Fruit fly (Drosophila melanogaster) whole organism, embryonic: ENCODE measurements around the gene CG31249.

Experiments used
- Abd-B ChIP-seq: fragments of 200-800 bp; sonication (Bioruptor generic); optimal IDR thresholded peaks from 2 replicates; lab custom pipeline; 2018; ENCODE audit warnings: missing biosample characterization, mild to moderate bottlenecking, missing genetic modification characterization, moderate library complexity
- Ada2b ChIP-seq: fragments of 200-800 bp; sonication (Bioruptor generic); IDR thresholded peaks from 2 replicates; pipeline ENCODE4 v1.3.6; 2022; ENCODE audit warnings: missing biosample characterization, missing genetic modification characterization
- Aef1 ChIP-seq: fragments of 200-800 bp; sonication (Bioruptor generic); IDR thresholded peaks from 3 replicates; pipeline ENCODE4 v1.3.6; 2022; ENCODE audit warnings: missing biosample characterization, missing genetic modification characterization
- CG10274 ChIP-seq: fragments of 200-800 bp; sonication (Bioruptor generic); optimal IDR thresholded peaks from 3 replicates; lab custom pipeline; 2017; ENCODE audit warnings: missing biosample characterization, mild to moderate bottlenecking, missing genetic modification characterization
- CG11085 ChIP-seq: fragments of 200-800 bp; sonication (Bioruptor generic); IDR thresholded peaks from 2 replicates; pipeline ENCODE4 v1.3.6; 2022; ENCODE audit warnings: missing biosample characterization, missing genetic modification characterization
- CG12219 ChIP-seq: fragments of 200-800 bp; sonication (Bioruptor generic); optimal IDR thresholded peaks from 3 replicates; lab custom pipeline; 2018; ENCODE audit warnings: missing biosample characterization, mild to moderate bottlenecking, missing genetic modification characterization
- CG13123 ChIP-seq: fragments of 200-800 bp; sonication (Bioruptor generic); optimal IDR thresholded peaks from 2 replicates; lab custom pipeline; 2016; ENCODE audit warnings: missing biosample characterization, missing genetic modification characterization
- CG15011 ChIP-seq: fragments of 200-800 bp; sonication (Bioruptor generic); optimal IDR thresholded peaks from 3 replicates; lab custom pipeline; 2018; ENCODE audit warnings: missing biosample characterization, mild to moderate bottlenecking, missing genetic modification characterization
- CG16815 ChIP-seq: fragments of 200-800 bp; sonication (Bioruptor generic); optimal IDR thresholded peaks from 3 replicates; lab custom pipeline; 2017; ENCODE audit warnings: missing biosample characterization, mild to moderate bottlenecking, missing genetic modification characterization
- CG17359 ChIP-seq: fragments of 200-800 bp; sonication (Bioruptor generic); optimal IDR thresholded peaks from 3 replicates; lab custom pipeline; 2018; ENCODE audit warnings: missing biosample characterization, mild to moderate bottlenecking, missing genetic modification characterization, moderate library complexity
- CG18619 ChIP-seq: fragments of 200-800 bp; sonication (Bioruptor generic); optimal IDR thresholded peaks from 3 replicates; lab custom pipeline; 2017; ENCODE audit warnings: missing biosample characterization, mild to moderate bottlenecking, missing genetic modification characterization
- CG31441 ChIP-seq: fragments of 200-800 bp; sonication (Bioruptor generic); IDR thresholded peaks from 2 replicates; pipeline ENCODE4 v1.3.6; 2022; ENCODE audit warnings: missing biosample characterization, missing genetic modification characterization
- CG5245 ChIP-seq: fragments of 200-800 bp; sonication (Bioruptor generic); optimal IDR thresholded peaks from 3 replicates; lab custom pipeline; 2016; ENCODE audit warnings: missing biosample characterization, missing genetic modification characterization
- CG5953 ChIP-seq: fragments of 200-800 bp; sonication (Bioruptor generic); IDR thresholded peaks from 2 replicates; pipeline ENCODE4 v1.3.6; 2022; ENCODE audit warnings: missing biosample characterization, missing genetic modification characterization
- CG6654 ChIP-seq: fragments of 200-800 bp; sonication (Bioruptor generic); optimal IDR thresholded peaks from 2 replicates; lab custom pipeline; 2017; ENCODE audit warnings: missing biosample characterization, mild to moderate bottlenecking, missing genetic modification characterization
- CG6854 ChIP-seq: fragments of 200-800 bp; sonication (Bioruptor generic); optimal IDR thresholded peaks from 3 replicates; lab custom pipeline; 2017; ENCODE audit warnings: missing biosample characterization, mild to moderate bottlenecking, missing genetic modification characterization
- CG7372 ChIP-seq: fragments of 200-800 bp; sonication (Bioruptor generic); IDR thresholded peaks from 2 replicates; pipeline ENCODE4 v1.3.6; 2022; ENCODE audit warnings: missing biosample characterization, missing genetic modification characterization
- CG9797 ChIP-seq: fragments of 200-800 bp; sonication (Bioruptor generic); optimal IDR thresholded peaks from 3 replicates; lab custom pipeline; 2018; ENCODE audit warnings: missing biosample characterization, mild to moderate bottlenecking, missing genetic modification characterization
- CG9876 ChIP-seq: fragments of 200-800 bp; sonication (Bioruptor generic); optimal IDR thresholded peaks from 2 replicates; lab custom pipeline; 2016; ENCODE audit warnings: missing biosample characterization, missing genetic modification characterization
- D ChIP-seq, 2 experiments: fragments of 200-800 bp in 1 of 2; fragments of >200 bp in 1 of 2; sonication (Bioruptor generic) in 1 of 2; optimal IDR thresholded peaks; 2 replicates in 1 of 2; 3 replicates in 1 of 2; lab custom pipeline; 2017; ENCODE audit warnings: mild to moderate bottlenecking in 1 of 2, missing biosample characterization in 1 of 2, missing genetic modification characterization in 1 of 2, missing genetic modification reagents in 1 of 2
- E2f2 ChIP-seq: fragments of 200-800 bp; sonication (Bioruptor generic); IDR thresholded peaks from 2 replicates; pipeline ENCODE4 v1.3.6; 2022; ENCODE audit warnings: missing biosample characterization, missing genetic modification characterization
- Fer1 ChIP-seq: fragments of 200-800 bp; sonication (Bioruptor generic); optimal IDR thresholded peaks from 2 replicates; lab custom pipeline; 2017; ENCODE audit warnings: missing biosample characterization, mild to moderate bottlenecking, missing genetic modification characterization
- HLH54F ChIP-seq: fragments of 200-800 bp; sonication (Bioruptor generic); optimal IDR thresholded peaks from 3 replicates; lab custom pipeline; 2016; ENCODE audit warnings: missing biosample characterization, missing genetic modification characterization
- Jarid2 ChIP-seq: fragments of 200-800 bp; sonication (Bioruptor generic); optimal IDR thresholded peaks from 3 replicates; lab custom pipeline; 2017; ENCODE audit warnings: mild to moderate bottlenecking, missing biosample characterization, missing genetic modification reagents, missing genetic modification characterization
- Lhr ChIP-seq: fragments of 200-800 bp; sonication (Bioruptor generic); optimal IDR thresholded peaks from 3 replicates; lab custom pipeline; 2017; ENCODE audit warnings: mild to moderate bottlenecking, missing biosample characterization, missing genetic modification reagents, missing genetic modification characterization
- Max ChIP-seq: fragments of 200-800 bp; sonication (Bioruptor generic); optimal IDR thresholded peaks from 2 replicates; lab custom pipeline; 2016; ENCODE audit warnings: missing biosample characterization, mild to moderate bottlenecking, missing genetic modification characterization
- Nf-YB ChIP-seq: fragments of 200-800 bp; sonication (Bioruptor generic); optimal IDR thresholded peaks from 3 replicates; lab custom pipeline; 2019; ENCODE audit warnings: missing biosample characterization, mild to moderate bottlenecking, missing genetic modification characterization, moderate library complexity
- Tbp ChIP-seq: fragments of >200 bp; optimal IDR thresholded peaks from 2 replicates; lab custom pipeline; 2018; ENCODE audit warnings: missing biosample characterization, missing genetic modification characterization
- Xbp1 ChIP-seq: fragments of 200-800 bp; sonication (Bioruptor generic); optimal IDR thresholded peaks from 3 replicates; lab custom pipeline; 2016; ENCODE audit warnings: missing biosample characterization, mild to moderate bottlenecking, missing genetic modification characterization
- ash1 ChIP-seq: fragments of 200-800 bp; sonication (Bioruptor generic); optimal IDR thresholded peaks from 2 replicates; lab custom pipeline; 2018; ENCODE audit warnings: missing biosample characterization, mild to moderate bottlenecking, missing genetic modification characterization
- cato ChIP-seq: fragments of 200-800 bp; sonication (Bioruptor generic); optimal IDR thresholded peaks from 2 replicates; lab custom pipeline; 2016; ENCODE audit warnings: missing biosample characterization, missing genetic modification characterization, borderline replicate concordance
- caup ChIP-seq: fragments of 200-800 bp; sonication (Bioruptor generic); optimal IDR thresholded peaks from 3 replicates; lab custom pipeline; 2017; ENCODE audit warnings: missing biosample characterization, mild to moderate bottlenecking, missing genetic modification characterization, moderate library complexity; ENCODE audit not compliant: severe bottlenecking
- crc ChIP-seq: fragments of 200-800 bp; sonication (Bioruptor generic); optimal IDR thresholded peaks from 2 replicates; lab custom pipeline; 2016; ENCODE audit warnings: missing biosample characterization, missing genetic modification characterization
- disco-r ChIP-seq: fragments of 200-800 bp; sonication (Bioruptor generic); optimal IDR thresholded peaks from 2 replicates; lab custom pipeline; 2016; ENCODE audit warnings: missing biosample characterization, missing genetic modification characterization
- dpn ChIP-seq, 2 experiments: fragments of 200-800 bp; sonication (Bioruptor generic); optimal IDR thresholded peaks; 3 replicates each; lab custom pipeline; 2016; ENCODE audit warnings: missing biosample characterization in 2 of 2, missing genetic modification characterization in 2 of 2
- fd3F ChIP-seq: fragments of 200-800 bp; sonication (Bioruptor generic); optimal IDR thresholded peaks from 2 replicates; lab custom pipeline; 2018; ENCODE audit warnings: missing biosample characterization, mild to moderate bottlenecking, missing genetic modification characterization, moderate library complexity
- lab ChIP-seq: fragments of 200-800 bp; sonication (Bioruptor generic); optimal IDR thresholded peaks from 3 replicates; lab custom pipeline; 2017; ENCODE audit warnings: missing biosample characterization, missing genetic modification characterization, mild to moderate bottlenecking, moderate library complexity, missing genetic modification reagents
- mld ChIP-seq: fragments of 200-800 bp; sonication (Bioruptor generic); IDR thresholded peaks from 3 replicates; pipeline ENCODE4 v1.3.6; 2022; ENCODE audit warnings: missing biosample characterization, missing genetic modification characterization; ENCODE audit not compliant: partially characterized antibody
- nmo ChIP-seq: fragments of 200-800 bp; sonication (Bioruptor generic); optimal IDR thresholded peaks from 2 replicates; lab custom pipeline; 2018; ENCODE audit warnings: missing biosample characterization, mild to moderate bottlenecking, missing genetic modification characterization, moderate library complexity
- org-1 ChIP-seq: fragments of 200-800 bp; sonication (Bioruptor generic); optimal IDR thresholded peaks from 2 replicates; lab custom pipeline; 2017; ENCODE audit warnings: missing biosample characterization, missing genetic modification characterization
- psq ChIP-seq: fragments of 200-800 bp; sonication (Bioruptor generic); optimal IDR thresholded peaks from 2 replicates; lab custom pipeline; 2017; ENCODE audit warnings: missing biosample characterization, missing genetic modification characterization
- sd ChIP-seq: fragments of 200-800 bp; sonication (Bioruptor generic); optimal IDR thresholded peaks from 3 replicates; lab custom pipeline; 2018; ENCODE audit warnings: missing biosample characterization, mild to moderate bottlenecking, missing genetic modification characterization, moderate library complexity
- sisA ChIP-seq: fragments of 200-800 bp; sonication (Bioruptor generic); IDR thresholded peaks from 2 replicates; pipeline ENCODE4 v1.3.6; 2022; ENCODE audit warnings: missing biosample characterization, missing genetic modification characterization
- so ChIP-seq: fragments of 200-800 bp; sonication (Bioruptor generic); IDR thresholded peaks from 3 replicates; pipeline ENCODE4 v1.3.6; 2022; ENCODE audit warnings: missing biosample characterization, missing genetic modification characterization
- stc ChIP-seq: fragments of 200-800 bp; sonication (Bioruptor generic); IDR thresholded peaks from 2 replicates; pipeline ENCODE4 v1.3.6; 2022; ENCODE audit warnings: missing biosample characterization, missing genetic modification characterization
- sug ChIP-seq: fragments of 200-800 bp; optimal IDR thresholded peaks from 2 replicates; lab custom pipeline; 2019; ENCODE audit warnings: missing biosample characterization, mild to moderate bottlenecking, missing genetic modification characterization, moderate library complexity
- tap ChIP-seq: fragments of 200-800 bp; optimal IDR thresholded peaks from 3 replicates; lab custom pipeline; 2019; ENCODE audit warnings: missing biosample characterization, mild to moderate bottlenecking, missing genetic modification characterization, moderate library complexity
- vnd ChIP-seq: fragments of 200-800 bp; sonication (Bioruptor generic); IDR thresholded peaks from 3 replicates; pipeline ENCODE4 v1.3.6; 2022; ENCODE audit warnings: missing biosample characterization, missing genetic modification characterization; ENCODE audit not compliant: partially characterized antibody
- wek ChIP-seq: fragments of 200-800 bp; sonication (Bioruptor generic); optimal IDR thresholded peaks from 3 replicates; lab custom pipeline; 2018; ENCODE audit warnings: missing biosample characterization, mild to moderate bottlenecking, missing genetic modification characterization, moderate library complexity

CG31249 gene

dm6 chr3R:17716858-17717596, 30.2 kb upstream of the CG31249 start (continued):
- TF ChIP-seq ash1 (peak; percentile 27), CG9797 (no peak), CG17359 (no peak), E2f2 (no peak), Aef1 (GFP tag; lab: Robert Waterston, UW) (no peak), stc (no peak), CG13123 (GFP tag; lab: Kevin White, UChicago) (no peak), CG5953 (no peak), CG10274 (no peak), Jarid2 (no peak), lab (GFP tag; lab: Kevin White, UChicago) (peak; percentile 62), mld (GFP tag; lab: Robert Waterston, UW) (no peak), org-1 (GFP tag; lab: Kevin White, UChicago) (no peak), Max (peak; percentile 22), CG31441 (no peak), wek (peak; percentile 9), dpn (GFP tag; optimal IDR thresholded peaks at IDR 0.05; lab: Kevin White, UChicago) (no peak), Nf-YB (GFP tag; lab: Kevin White, UChicago) (peak; percentile 31), Fer1 (GFP tag; lab: Kevin White, UChicago) (peak; percentile 67), so (GFP tag; lab: Robert Waterston, UW) (no peak), nmo (peak; percentile 6), disco-r (GFP tag; lab: Kevin White, UChicago) (no peak), CG7372 (GFP tag; lab: Robert Waterston, UW) (no peak), sd (tag; lab: Kevin White, UChicago) (peak; percentile 38), caup (GFP tag; lab: Kevin White, UChicago) (peak; percentile 46), Lhr (GFP tag; lab: Kevin White, UChicago) (no peak), sisA (no peak), sug (peak; percentile 40), Tbp (GFP tag; lab: Kevin White, UChicago) (no peak), D (optimal IDR thresholded peaks at IDR 0.05; lab: Kevin White, UChicago) (no peak), D (GFP tag; optimal IDR thresholded peaks at IDR 0.05; lab: Kevin White, UChicago) (no peak), Xbp1 (GFP tag; lab: Kevin White, UChicago) (no peak), cato (GFP tag; lab: Kevin White, UChicago) (no peak), CG15011 (GFP tag; lab: Kevin White, UChicago) (no peak), Ada2b (GFP tag; lab: Robert Waterston, UW) (no peak), CG16815 (GFP tag; lab: Kevin White, UChicago) (no peak), CG5245 (GFP tag; lab: Kevin White, UChicago) (no peak), vnd (no peak), CG11085 (GFP tag; lab: Robert Waterston, UW) (no peak), HLH54F (GFP tag; lab: Kevin White, UChicago) (peak; percentile 6), crc (no peak), fd3F (GFP tag; lab: Kevin White, UChicago) (no peak), tap (tag; lab: Kevin White, UChicago) (peak; percentile 10), CG6654 (no peak), psq (no peak), CG18619 (GFP tag; lab: Kevin White, UChicago) (no peak), CG6854 (GFP tag; lab: Kevin White, UChicago) (peak; percentile 30), CG12219 (peak; percentile 36), Abd-B (GFP tag; lab: Kevin White, UChicago) (peak; percentile 12), CG9876 (GFP tag; lab: Kevin White, UChicago) (no peak)
